Fruit fly (Drosophila melanogaster) whole organism, embryonic: ENCODE data around the gene Rnmt.
A peak's percentile ranks its signal among the peaks of the same experiment; 100 is the strongest.

ENCODE experiments used
- Bteb2 ChIP-seq: fragments of 200-800 bp; sonication (Bioruptor generic); optimal IDR thresholded peaks from 2 replicates; lab custom pipeline; 2016; ENCODE audit warnings: missing biosample characterization, missing genetic modification characterization
- CG12236 ChIP-seq: fragments of 200-800 bp; sonication (Bioruptor generic); optimal IDR thresholded peaks from 2 replicates; lab custom pipeline; 2016; ENCODE audit warnings: missing biosample characterization, missing genetic modification characterization
- CG12659 ChIP-seq: fragments of 200-800 bp; sonication (Bioruptor generic); optimal IDR thresholded peaks from 3 replicates; lab custom pipeline; 2017; ENCODE audit warnings: mild to moderate bottlenecking, missing biosample characterization, missing genetic modification reagents, missing genetic modification characterization
- CG13424 ChIP-seq: fragments of 200-800 bp; sonication (Bioruptor generic); optimal IDR thresholded peaks from 2 replicates; lab custom pipeline; 2019; ENCODE audit warnings: missing biosample characterization, mild to moderate bottlenecking, missing genetic modification characterization, moderate library complexity
- CG14667 ChIP-seq: fragments of 200-800 bp; sonication (Bioruptor generic); IDR thresholded peaks from 2 replicates; pipeline ENCODE4 v1.3.6; 2022; ENCODE audit warnings: missing biosample characterization, missing genetic modification characterization
- CG15073 ChIP-seq: fragments of 200-800 bp; sonication (Bioruptor generic); optimal IDR thresholded peaks from 2 replicates; lab custom pipeline; 2016; ENCODE audit warnings: missing biosample characterization, missing genetic modification characterization
- CG15696 ChIP-seq: fragments of 200-800 bp; sonication (Bioruptor generic); optimal IDR thresholded peaks from 2 replicates; lab custom pipeline; 2019; ENCODE audit warnings: missing biosample characterization, mild to moderate bottlenecking, missing genetic modification characterization, moderate library complexity
- CG17186 ChIP-seq: fragments of 200-800 bp; sonication (Bioruptor generic); optimal IDR thresholded peaks from 3 replicates; lab custom pipeline; 2017; ENCODE audit warnings: missing biosample characterization, missing genetic modification reagents, missing genetic modification characterization
- CG17802 ChIP-seq: fragments of 200-800 bp; sonication (Bioruptor generic); optimal IDR thresholded peaks from 2 replicates; lab custom pipeline; 2018; ENCODE audit warnings: missing biosample characterization, mild to moderate bottlenecking, missing genetic modification characterization, moderate library complexity
- CG18011 ChIP-seq: fragments of 200-800 bp; sonication (Bioruptor generic); optimal IDR thresholded peaks from 2 replicates; lab custom pipeline; 2017; ENCODE audit warnings: missing biosample characterization, missing genetic modification characterization, mild to moderate bottlenecking, moderate library complexity, missing genotype
- CG18619 ChIP-seq: fragments of 200-800 bp; sonication (Bioruptor generic); optimal IDR thresholded peaks from 3 replicates; lab custom pipeline; 2017; ENCODE audit warnings: missing biosample characterization, mild to moderate bottlenecking, missing genetic modification characterization
- CG2712 ChIP-seq: fragments of 200-800 bp; optimal IDR thresholded peaks from 3 replicates; lab custom pipeline; 2019; ENCODE audit warnings: missing biosample characterization, mild to moderate bottlenecking, missing genetic modification characterization, moderate library complexity
- CG2875 ChIP-seq: fragments of 200-800 bp; sonication (Bioruptor generic); optimal IDR thresholded peaks from 2 replicates; lab custom pipeline; 2017; ENCODE audit warnings: missing biosample characterization, mild to moderate bottlenecking, missing genetic modification characterization, missing genetic modification reagents
- CG30020 ChIP-seq: fragments of 200-800 bp; optimal IDR thresholded peaks from 2 replicates; lab custom pipeline; 2019; ENCODE audit warnings: missing biosample characterization, mild to moderate bottlenecking, missing genetic modification characterization, moderate library complexity
- CG33557 ChIP-seq: fragments of 200-800 bp; sonication (Bioruptor generic); optimal IDR thresholded peaks from 2 replicates; lab custom pipeline; 2019; ENCODE audit warnings: missing biosample characterization, mild to moderate bottlenecking, missing genetic modification characterization, moderate library complexity
- CG3407 ChIP-seq: fragments of 200-800 bp; sonication (Bioruptor generic); optimal IDR thresholded peaks from 2 replicates; lab custom pipeline; 2018; ENCODE audit warnings: missing biosample characterization, mild to moderate bottlenecking, missing genetic modification characterization
- CG43689 ChIP-seq: fragments of 200-800 bp; sonication (Bioruptor generic); IDR thresholded peaks from 2 replicates; pipeline ENCODE4 v1.3.6; 2022; ENCODE audit warnings: missing biosample characterization, missing genetic modification characterization
- CG4707 ChIP-seq: fragments of 200-800 bp; sonication (Bioruptor generic); optimal IDR thresholded peaks from 2 replicates; lab custom pipeline; 2018; ENCODE audit warnings: missing biosample characterization, mild to moderate bottlenecking, missing genetic modification characterization, moderate library complexity
- CG6765 ChIP-seq: fragments of 200-800 bp; sonication (Bioruptor generic); optimal IDR thresholded peaks from 3 replicates; lab custom pipeline; 2017; ENCODE audit warnings: missing biosample characterization, mild to moderate bottlenecking, missing genetic modification characterization
- Doc3 ChIP-seq: fragments of 200-800 bp; sonication (Bioruptor generic); IDR thresholded peaks from 3 replicates; pipeline ENCODE4 v1.3.6; 2022; ENCODE audit warnings: missing biosample characterization, missing genetic modification characterization; ENCODE audit not compliant: partially characterized antibody
- Gug ChIP-seq: fragments of 200-800 bp; sonication (Bioruptor generic); IDR thresholded peaks from 4 replicates; pipeline ENCODE4 v1.3.6; 2022; ENCODE audit warnings: missing biosample characterization, missing genetic modification characterization
- HmgZ ChIP-seq: fragments of 200-800 bp; sonication (Bioruptor generic); optimal IDR thresholded peaks from 2 replicates; lab custom pipeline; 2018; ENCODE audit warnings: missing biosample characterization, mild to moderate bottlenecking, missing genetic modification characterization
- Hr3 ChIP-seq: fragments of 200-800 bp; sonication (Bioruptor generic); optimal IDR thresholded peaks from 3 replicates; lab custom pipeline; 2016; ENCODE audit warnings: missing biosample characterization, missing genetic modification characterization
- MBD-R2 ChIP-seq: fragments of 200-800 bp; sonication (Bioruptor generic); IDR thresholded peaks from 2 replicates; pipeline ENCODE4 v1.3.6; 2022; ENCODE audit warnings: missing biosample characterization, missing genetic modification characterization
- Med ChIP-seq: fragments of 200-800 bp; sonication (Bioruptor generic); peaks from one replicate; lab custom pipeline; 2016; ENCODE audit warnings: missing biosample characterization, missing genetic modification characterization, mild to moderate bottlenecking, inconsistent platforms, moderate library complexity
- NC2α ChIP-seq: fragments of 200-800 bp; sonication (Bioruptor generic); optimal IDR thresholded peaks from 2 replicates; lab custom pipeline; 2016; ENCODE audit warnings: missing biosample characterization, missing genetic modification characterization
- NC2β ChIP-seq: fragments of 200-800 bp; sonication (Bioruptor generic); optimal IDR thresholded peaks from 2 replicates; lab custom pipeline; 2016; ENCODE audit warnings: missing biosample characterization, missing genetic modification characterization
- Nf-YA ChIP-seq: fragments of 200-800 bp; sonication (Bioruptor generic); IDR thresholded peaks from 2 replicates; pipeline ENCODE4 v1.3.6; 2022; ENCODE audit warnings: missing biosample characterization, missing genetic modification characterization
- Poxn ChIP-seq: fragments of 200-800 bp; sonication (Bioruptor generic); IDR thresholded peaks from 2 replicates; pipeline ENCODE4 v1.3.6; 2022; ENCODE audit warnings: missing biosample characterization, missing genetic modification characterization
- Six4 ChIP-seq: fragments of 200-800 bp; sonication (Bioruptor generic); optimal IDR thresholded peaks from 2 replicates; lab custom pipeline; 2016; ENCODE audit warnings: missing biosample characterization, missing genetic modification characterization
- ase ChIP-seq: fragments of 200-800 bp; sonication (Bioruptor generic); IDR thresholded peaks from 3 replicates; pipeline ENCODE4 v1.3.6; 2022; ENCODE audit warnings: missing biosample characterization, missing genetic modification characterization
- chn ChIP-seq: fragments of 200-800 bp; sonication (Bioruptor generic); optimal IDR thresholded peaks from 2 replicates; lab custom pipeline; 2016; ENCODE audit warnings: missing biosample characterization, missing genetic modification characterization
- danr ChIP-seq: fragments of 200-800 bp; sonication (Bioruptor generic); IDR thresholded peaks from 2 replicates; pipeline ENCODE4 v1.3.6; 2022; ENCODE audit warnings: missing biosample characterization, missing genetic modification characterization
- dmrt11E ChIP-seq: fragments of 200-800 bp; sonication (Bioruptor generic); optimal IDR thresholded peaks from 3 replicates; lab custom pipeline; 2018; ENCODE audit warnings: missing biosample characterization, mild to moderate bottlenecking, missing genetic modification characterization, moderate library complexity
- eve ChIP-seq, 2 experiments: fragments of >200 bp; optimal IDR thresholded peaks; 2 replicates each; lab custom pipeline; 2017; ENCODE audit warnings: missing biosample characterization in 2 of 2, missing genetic modification characterization in 2 of 2
- fu2 ChIP-seq: fragments of 200-800 bp; sonication (Bioruptor generic); optimal IDR thresholded peaks from 2 replicates; lab custom pipeline; 2016; ENCODE audit warnings: missing biosample characterization, missing genetic modification characterization
- ham ChIP-seq: fragments of 200-800 bp; sonication (Bioruptor generic); IDR thresholded peaks from 2 replicates; pipeline ENCODE4 v1.3.6; 2022; ENCODE audit warnings: missing biosample characterization, missing genetic modification characterization
- insv ChIP-seq, 2 experiments: fragments of 200-800 bp; sonication (Bioruptor generic); optimal IDR thresholded peaks; 3 replicates each; lab custom pipeline; 2016 to 2018; ENCODE audit warnings: missing biosample characterization in 2 of 2, missing genetic modification characterization in 2 of 2
- lbe ChIP-seq: fragments of 200-800 bp; sonication (Bioruptor generic); optimal IDR thresholded peaks from 2 replicates; lab custom pipeline; 2016; ENCODE audit warnings: missing biosample characterization, mild to moderate bottlenecking, missing genetic modification characterization
- luna ChIP-seq: fragments of 200-800 bp; sonication (Bioruptor generic); optimal IDR thresholded peaks from 2 replicates; lab custom pipeline; 2016; ENCODE audit warnings: missing biosample characterization, missing genetic modification characterization
- onecut ChIP-seq: fragments of 200-800 bp; sonication (Bioruptor generic); IDR thresholded peaks from 2 replicates; pipeline ENCODE4 v1.3.6; 2022; ENCODE audit warnings: missing biosample characterization, missing genetic modification characterization
- org-1 ChIP-seq: fragments of 200-800 bp; sonication (Bioruptor generic); optimal IDR thresholded peaks from 2 replicates; lab custom pipeline; 2017; ENCODE audit warnings: missing biosample characterization, missing genetic modification characterization
- pan ChIP-seq, 4 experiments: fragments of >200 bp in 3 of 4; fragments of 200-800 bp in 1 of 4; sonication (Bioruptor generic) in 1 of 4; optimal IDR thresholded peaks in 3 of 4; IDR thresholded peaks in 1 of 4; 2 replicates each; pipeline versions ENCODE4 v1.3.6 to Lab custom; 2017 to 2022; ENCODE audit warnings: missing biosample characterization in 2 of 4, missing genetic modification characterization in 2 of 4, mixed read lengths in 1 of 4
- pho ChIP-seq: fragments of 200-800 bp; sonication (Bioruptor generic); optimal IDR thresholded peaks from 2 replicates; lab custom pipeline; 2016; ENCODE audit warnings: missing biosample characterization, missing genetic modification characterization
- pnt ChIP-seq: fragments of 200-800 bp; sonication (Bioruptor generic); optimal IDR thresholded peaks from 3 replicates; lab custom pipeline; 2016; ENCODE audit warnings: missing biosample characterization, missing genetic modification characterization
- pzg ChIP-seq: fragments of 200-800 bp; sonication (Bioruptor generic); optimal IDR thresholded peaks from 3 replicates; lab custom pipeline; 2018; ENCODE audit warnings: missing biosample characterization, mild to moderate bottlenecking, missing genetic modification characterization, moderate library complexity
- stwl ChIP-seq: fragments of 200-800 bp; sonication (Bioruptor generic); optimal IDR thresholded peaks from 3 replicates; lab custom pipeline; 2018; ENCODE audit warnings: missing biosample characterization, mild to moderate bottlenecking, missing genetic modification characterization, moderate library complexity
- tin ChIP-seq: fragments of 200-800 bp; sonication (Bioruptor generic); optimal IDR thresholded peaks from 3 replicates; lab custom pipeline; 2016; ENCODE audit warnings: missing biosample characterization, missing genetic modification characterization
- trh ChIP-seq: fragments of 200-800 bp; sonication (Bioruptor generic); optimal IDR thresholded peaks from 2 replicates; lab custom pipeline; 2016; ENCODE audit warnings: missing biosample characterization, missing genetic modification characterization
- unpg ChIP-seq: fragments of 200-800 bp; sonication (Bioruptor generic); optimal IDR thresholded peaks from 3 replicates; lab custom pipeline; 2018; ENCODE audit warnings: missing biosample characterization, mild to moderate bottlenecking, missing genetic modification characterization, moderate library complexity
- z ChIP-seq: fragments of 200-800 bp; sonication (Bioruptor generic); IDR thresholded peaks from 3 replicates; pipeline ENCODE4 v1.3.6; 2022; ENCODE audit warnings: missing biosample characterization, missing genetic modification characterization

Rnmt gene

dm6 chr2L:15039309-15039772 lies 29.6 kb downstream of the Rnmt start (continued):
- peak; percentile 60 for TF ChIP-seq CG12659
- TF ChIP-seq MBD-R2 (GFP tag; lab: Robert Waterston, UW): peak; percentile 87
- TF ChIP-seq CG12236 (GFP tag; lab: Kevin White, UChicago): no peak
- TF ChIP-seq fu2 (GFP tag; lab: Kevin White, UChicago): no peak
- no peak for TF ChIP-seq org-1 (GFP tag; lab: Kevin White, UChicago)
- peak; percentile 65 for TF ChIP-seq HmgZ (tag; lab: Kevin White, UChicago)
- TF ChIP-seq tin: peak; percentile 25
- no peak for TF ChIP-seq Poxn
- TF ChIP-seq pnt: no peak
- peak; percentile 42; the same call in 1 of the 4 replicates for TF ChIP-seq Gug (GFP tag; lab: Robert Waterston, UW)
- TF ChIP-seq CG30020 (tag; lab: Kevin White, UChicago): no peak
- TF ChIP-seq Six4 (GFP tag; lab: Kevin White, UChicago): no peak
- TF ChIP-seq CG3407 (GFP tag; lab: Kevin White, UChicago): no peak
- TF ChIP-seq CG14667 (GFP tag; lab: Robert Waterston, UW): no peak
- no peak for TF ChIP-seq CG17186
- no peak for TF ChIP-seq Bteb2 (GFP tag; lab: Kevin White, UChicago)
- TF ChIP-seq Med (GFP tag; lab: Kevin White, UChicago): peak; percentile 93
- TF ChIP-seq Nf-YA (GFP tag; lab: Robert Waterston, UW): no peak
- no peak for TF ChIP-seq lbe (GFP tag; lab: Kevin White, UChicago)
- no peak for TF ChIP-seq ase (GFP tag; lab: Robert Waterston, UW)
- peak; percentile 74 for TF ChIP-seq Doc3 (GFP tag; lab: Robert Waterston, UW)
- no peak for TF ChIP-seq pan (optimal IDR thresholded peaks at IDR 0.05; lab: Kevin White, UChicago)
- no peak for TF ChIP-seq pan (GFP tag; optimal IDR thresholded peaks at IDR 0.05 in 1 of 2, IDR thresholded peaks at IDR 0.05 in 1 of 2)
- no peak for TF ChIP-seq CG18011
- no peak for TF ChIP-seq CG43689
- no peak for TF ChIP-seq pho
- TF ChIP-seq CG4707 (GFP tag; lab: Kevin White, UChicago): no peak
- TF ChIP-seq CG2712 (tag; lab: Kevin White, UChicago): no peak
- no peak for TF ChIP-seq CG6765 (GFP tag; lab: Kevin White, UChicago)
- peak; percentile 13 for TF ChIP-seq NC2β (GFP tag; lab: Kevin White, UChicago)
- TF ChIP-seq CG13424 (tag; lab: Kevin White, UChicago): no peak
- TF ChIP-seq dmrt11E (tag; lab: Kevin White, UChicago): peak; percentile 24
- TF ChIP-seq CG15696 (tag; lab: Kevin White, UChicago): no peak
- TF ChIP-seq luna (GFP tag; lab: Kevin White, UChicago): no peak
- no peak for TF ChIP-seq onecut (GFP tag; lab: Robert Waterston, UW)
- peak; percentile 31 for TF ChIP-seq CG18619 (GFP tag; lab: Kevin White, UChicago)
- no peak for TF ChIP-seq ham (GFP tag; lab: Robert Waterston, UW)
- TF ChIP-seq trh: no peak
- TF ChIP-seq insv (GFP tag; optimal IDR thresholded peaks at IDR 0.05; lab: Kevin White, UChicago): no peak
- TF ChIP-seq unpg (GFP tag; lab: Kevin White, UChicago): no peak
- TF ChIP-seq stwl (tag; lab: Kevin White, UChicago): peak; percentile 68
- no peak for TF ChIP-seq NC2α
- TF ChIP-seq z: no peak
- TF ChIP-seq eve (GFP tag; optimal IDR thresholded peaks at IDR 0.05; lab: Kevin White, UChicago): no peak
- peak; percentile 0 for TF ChIP-seq CG33557 (GFP tag; lab: Kevin White, UChicago)
- TF ChIP-seq CG2875: no peak
- no peak for TF ChIP-seq Hr3
- TF ChIP-seq chn (GFP tag; lab: Kevin White, UChicago): peak; percentile 47
- TF ChIP-seq pzg (GFP tag; lab: Kevin White, UChicago): peak; percentile 74
- no peak for TF ChIP-seq danr
- TF ChIP-seq CG15073 (GFP tag; lab: Kevin White, UChicago): no peak
- no peak for TF ChIP-seq CG17802 (tag; lab: Kevin White, UChicago)
